Worm (Caenorhabditis elegans) whole organism, L1 larva: ENCODE data around the gene nfm-1.

Experiments used
- ama-1 ChIP-seq: fragments of 150-350 bp; optimal IDR thresholded peaks from 2 replicates; lab custom pipeline; 2014
- ces-1 ChIP-seq: fragments of 150-350 bp; optimal IDR thresholded peaks from 2 replicates; lab custom pipeline; 2014; ENCODE audit warnings: missing biosample characterization, missing genetic modification reagents, missing genetic modification characterization
- nhr-77 ChIP-seq: fragments of 150-350 bp; optimal IDR thresholded peaks from 2 replicates; lab custom pipeline; 2014; ENCODE audit warnings: missing biosample characterization, missing genetic modification characterization
- pqm-1 ChIP-seq: sonication (generic microtip); optimal IDR thresholded peaks from 3 replicates; lab custom pipeline; 2017; ENCODE audit warnings: missing biosample characterization, missing genetic modification characterization
- skn-1 ChIP-seq: fragments of 150-350 bp; optimal IDR thresholded peaks from 2 replicates; lab custom pipeline; 2014; ENCODE audit warnings: missing biosample characterization, missing genetic modification characterization
- tbx-2 ChIP-seq: sonication (generic microtip); optimal IDR thresholded peaks from 2 replicates; lab custom pipeline; 2016; ENCODE audit warnings: missing genetic modification characterization, missing compliant biosample characterization

DNA sequence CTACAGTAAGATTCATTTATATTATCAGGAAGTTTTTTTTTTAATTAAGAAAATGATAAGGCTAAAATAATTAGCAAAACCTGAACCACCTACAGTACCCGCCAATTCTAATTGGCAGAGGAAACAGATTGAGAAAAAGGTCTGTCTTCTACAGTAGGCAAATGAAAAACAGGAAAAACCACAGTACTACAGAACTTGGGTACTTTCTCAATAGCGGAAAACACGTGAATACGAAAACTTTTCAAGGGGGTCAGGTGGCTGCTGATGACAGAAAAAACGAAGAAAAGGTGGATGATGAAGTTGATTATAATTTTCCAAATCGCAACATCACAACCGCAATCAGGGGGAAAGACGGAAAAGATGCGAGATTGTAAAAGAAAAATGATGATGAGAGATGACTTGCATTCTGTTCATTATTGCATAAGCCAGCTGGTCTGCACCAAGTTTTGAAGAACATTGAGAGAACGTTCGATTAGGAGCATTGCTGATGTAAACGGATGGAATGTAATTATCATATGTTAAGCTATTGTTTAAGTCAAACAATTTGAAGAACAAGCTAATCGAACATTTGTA lies 14.8 kb upstream of the nfm-1 start:
- TF ChIP-seq tbx-2 (tag; lab: Kevin White, UChicago) (no peak), nhr-77 (tag; lab: Kevin White, UChicago) (no peak), pqm-1 (tag; lab: Kevin White, UChicago) (no peak), ces-1 (GFP tag; lab: Kevin White, UChicago) (no peak), skn-1 (tag; lab: Kevin White, UChicago) (no peak), ama-1 (lab: Kevin White, UChicago) (no peak)
